Worm (Caenorhabditis elegans) whole organism, late embryonic: ENCODE data around the gene ZK418.5.
A peak's percentile ranks its signal among the peaks of the same experiment; 100 is the strongest.

Experiments
- C38D4.7 ChIP-seq: fragments of 200-800 bp; sonication (Bioruptor generic); optimal IDR thresholded peaks from 2 replicates; lab custom pipeline; 2018; ENCODE audit warnings: mild to moderate bottlenecking, missing genetic modification characterization, moderate library complexity, missing compliant biosample characterization
- K02D7.2 ChIP-seq: sonication (generic microtip); optimal IDR thresholded peaks from 2 replicates; lab custom pipeline; 2017; ENCODE audit warnings: mild to moderate bottlenecking, missing genetic modification characterization, missing compliant biosample characterization
- ama-1 ChIP-seq: fragments of 150-350 bp; optimal IDR thresholded peaks from 2 replicates; lab custom pipeline; 2014
- ceh-18 ChIP-seq: sonication (generic microtip); optimal IDR thresholded peaks from 2 replicates; lab custom pipeline; 2016; ENCODE audit warnings: missing genetic modification characterization, missing compliant biosample characterization
- ceh-2 ChIP-seq: sonication (generic microtip); optimal IDR thresholded peaks from 2 replicates; lab custom pipeline; 2016; ENCODE audit warnings: missing genotype, missing genetic modification characterization, missing compliant biosample characterization
- ceh-22 ChIP-seq: sonication (generic microtip); optimal IDR thresholded peaks from 2 replicates; lab custom pipeline; 2017; ENCODE audit warnings: missing biosample characterization, missing genetic modification characterization
- ceh-34 ChIP-seq: sonication (generic microtip); optimal IDR thresholded peaks from 2 replicates; lab custom pipeline; 2016; ENCODE audit warnings: mild to moderate bottlenecking, missing genetic modification characterization, missing compliant biosample characterization
- ceh-6 ChIP-seq: fragments of 200-800 bp; sonication (Bioruptor generic); optimal IDR thresholded peaks from 2 replicates; lab custom pipeline; 2018; ENCODE audit warnings: mild to moderate bottlenecking, missing genetic modification characterization, missing compliant biosample characterization
- dve-1 ChIP-seq: sonication (generic microtip); optimal IDR thresholded peaks from 2 replicates; lab custom pipeline; 2017; ENCODE audit warnings: antibody characterized with exemption, mild to moderate bottlenecking, missing genetic modification characterization, missing compliant biosample characterization
- elt-4 ChIP-seq: sonication (generic microtip); optimal IDR thresholded peaks from 2 replicates; lab custom pipeline; 2016; ENCODE audit warnings: missing genetic modification characterization, missing compliant biosample characterization
- fkh-10 ChIP-seq: fragments of 150-350 bp; optimal IDR thresholded peaks from 2 replicates; lab custom pipeline; 2014; ENCODE audit warnings: missing biosample characterization, missing genetic modification reagents, missing genetic modification characterization
- hlh-8 ChIP-seq: sonication (generic microtip); optimal IDR thresholded peaks from 2 replicates; lab custom pipeline; 2016; ENCODE audit warnings: missing genotype, missing genetic modification characterization, missing compliant biosample characterization
- madf-2 ChIP-seq: sonication (generic microtip); optimal IDR thresholded peaks from 2 replicates; lab custom pipeline; 2017; ENCODE audit warnings: missing genetic modification characterization, missing compliant biosample characterization
- mec-3 ChIP-seq: sonication (generic microtip); optimal IDR thresholded peaks from 2 replicates; lab custom pipeline; 2016; ENCODE audit warnings: borderline replicate concordance, missing genetic modification characterization, missing compliant biosample characterization
- nfya-1 ChIP-seq: sonication (generic microtip); optimal IDR thresholded peaks from 2 replicates; lab custom pipeline; 2017; ENCODE audit warnings: missing genetic modification characterization, mild to moderate bottlenecking, missing compliant biosample characterization, antibody characterized with exemption, moderate library complexity
- nhr-11 ChIP-seq: fragments of 150-350 bp; optimal IDR thresholded peaks from 2 replicates; lab custom pipeline; 2014; ENCODE audit warnings: missing biosample characterization, missing genetic modification characterization
- nhr-232 ChIP-seq: sonication (generic microtip); optimal IDR thresholded peaks from 2 replicates; lab custom pipeline; 2016; ENCODE audit warnings: missing genetic modification characterization, missing compliant biosample characterization
- pha-2 ChIP-seq: sonication (generic microtip); optimal IDR thresholded peaks from 2 replicates; lab custom pipeline; 2017; ENCODE audit warnings: mild to moderate bottlenecking, missing genetic modification characterization, missing compliant biosample characterization
- pha-4 ChIP-seq: fragments of 150-350 bp; optimal IDR thresholded peaks from 2 replicates; lab custom pipeline; 2018; ENCODE audit warnings: missing biosample characterization, missing genetic modification reagents, missing genetic modification characterization
- pqm-1 ChIP-seq: sonication (generic microtip); optimal IDR thresholded peaks from 2 replicates; lab custom pipeline; 2016; ENCODE audit warnings: missing genetic modification characterization, missing compliant biosample characterization
- pros-1 ChIP-seq: fragments of 150-350 bp; optimal IDR thresholded peaks from 2 replicates; lab custom pipeline; 2014; ENCODE audit warnings: missing biosample characterization, missing genetic modification reagents, missing genetic modification characterization
- ref-2 ChIP-seq: sonication (generic microtip); optimal IDR thresholded peaks from 2 replicates; lab custom pipeline; 2016; ENCODE audit warnings: missing genetic modification characterization, missing compliant biosample characterization
- rnt-1 ChIP-seq: sonication (generic microtip); optimal IDR thresholded peaks from 2 replicates; lab custom pipeline; 2016; ENCODE audit warnings: missing genetic modification characterization, missing compliant biosample characterization
- sox-4 ChIP-seq: sonication (generic microtip); optimal IDR thresholded peaks from 2 replicates; lab custom pipeline; 2017; ENCODE audit warnings: mild to moderate bottlenecking, missing genetic modification characterization, inconsistent platforms, missing compliant biosample characterization
- tbx-2 ChIP-seq: sonication (generic microtip); optimal IDR thresholded peaks from 2 replicates; lab custom pipeline; 2016; ENCODE audit warnings: missing genetic modification characterization, missing compliant biosample characterization
- unc-3 ChIP-seq, 2 experiments: fragments of 200-800 bp in 1 of 2; sonication (Bioruptor generic) in 1 of 2; sonication (generic microtip) in 1 of 2; conservative IDR thresholded peaks in 1 of 2; optimal IDR thresholded peaks in 1 of 2; 2 replicates each; pipeline versions ENCODE4 v1.3.6 to Lab custom; 2016 to 2022; ENCODE audit warnings: missing compliant biosample characterization in 2 of 2, missing genetic modification characterization in 2 of 2, missing genetic modification reagents in 1 of 2
- unc-42 ChIP-seq: sonication (generic microtip); optimal IDR thresholded peaks from 2 replicates; lab custom pipeline; 2016; ENCODE audit warnings: missing genotype, missing genetic modification characterization, missing compliant biosample characterization
- unc-55 ChIP-seq: sonication (generic microtip); optimal IDR thresholded peaks from 2 replicates; lab custom pipeline; 2017; ENCODE audit warnings: missing biosample characterization, missing genetic modification reagents, missing genetic modification characterization
- zip-5 ChIP-seq: sonication (generic microtip); optimal IDR thresholded peaks from 2 replicates; lab custom pipeline; 2016; ENCODE audit warnings: missing genetic modification characterization, missing compliant biosample characterization
- ztf-16 ChIP-seq: sonication (generic microtip); optimal IDR thresholded peaks from 2 replicates; lab custom pipeline; 2017; ENCODE audit warnings: missing genetic modification characterization, missing compliant biosample characterization

The ZK418.5 gene

ce11 chrIII:7072452-7072851 lies 1.2 kb downstream of the ZK418.5 start, which contains the start of gene lin-37:
Gene lin-37, minus strand, starts transcription at chrIII:7072552.
- no peak for TF ChIP-seq pros-1 (tag; lab: Kevin White, UChicago)
- no peak for TF ChIP-seq ref-2 (tag; lab: Kevin White, UChicago)
- TF ChIP-seq mec-3 (tag; lab: Kevin White, UChicago): no peak
- no peak for TF ChIP-seq C38D4.7 (GFP tag; lab: Kevin White, UChicago)
- TF ChIP-seq ceh-22 (tag; lab: Kevin White, UChicago): no peak
- TF ChIP-seq ceh-6 (GFP tag; lab: Kevin White, UChicago): no peak
- no peak for TF ChIP-seq pha-4
- TF ChIP-seq hlh-8: no peak
- no peak for TF ChIP-seq nhr-11 (tag; lab: Kevin White, UChicago)
- TF ChIP-seq nhr-232 (tag; lab: Kevin White, UChicago): no peak
- no peak for TF ChIP-seq elt-4 (tag; lab: Kevin White, UChicago)
- no peak for TF ChIP-seq rnt-1

- no peak for TF ChIP-seq ceh-18 (tag; lab: Kevin White, UChicago)
- TF ChIP-seq pha-4: no peak
- TF ChIP-seq nhr-232 (tag; lab: Kevin White, UChicago): no peak
- TF ChIP-seq dve-1 (tag; lab: Kevin White, UChicago): no peak
- TF ChIP-seq madf-2 (tag; lab: Kevin White, UChicago): no peak
- no peak for TF ChIP-seq ztf-16 (tag; lab: Kevin White, UChicago)
- no peak for TF ChIP-seq pha-2 (tag; lab: Kevin White, UChicago)
- TF ChIP-seq fkh-10: no peak
- TF ChIP-seq unc-3 (GFP tag; conservative IDR thresholded peaks at IDR 0.05; lab: Robert Waterston, UW): no peak
- TF ChIP-seq unc-3 (tag; optimal IDR thresholded peaks at IDR 0.05; lab: Kevin White, UChicago): no peak
- TF ChIP-seq sox-4 (tag; lab: Kevin White, UChicago): no peak
- TF ChIP-seq, all 69 proteins: peak for 0
Measured at ce11 chrIII:7069981-7070380, 3.7 kb downstream of the ZK418.5 start, which contains the start of gene tmem-17. Gene tmem-17, plus strand, starts transcription at chrIII:7070281.

- TF ChIP-seq ama-1 (lab: Kevin White, UChicago) (no peak), pqm-1 (tag; lab: Kevin White, UChicago) (no peak), nfya-1 (tag; lab: Kevin White, UChicago) (peak; percentile 38)
Measured at ce11 chrIII:7068520-7069113, 5.0 kb downstream of the ZK418.5 start, which contains the start of the genes ubc-18 and R01H2.8. Gene ubc-18, minus strand, starts transcription at chrIII:7068570. Gene R01H2.8, plus strand, starts transcription at chrIII:7069063.

ce11 chrIII:7067385-7067896 lies 6.2 kb downstream of the ZK418.5 start, which contains the start of gene ger-1:
Gene ger-1, minus strand, starts transcription at chrIII:7067477.
- TF ChIP-seq ceh-2 (tag; lab: Kevin White, UChicago): no peak
- no peak for TF ChIP-seq unc-42 (tag; lab: Kevin White, UChicago)

- TF ChIP-seq tbx-2 (tag; lab: Kevin White, UChicago): no peak
- no peak for TF ChIP-seq ceh-34 (tag; lab: Kevin White, UChicago)
- no peak for TF ChIP-seq unc-55 (GFP tag; lab: Kevin White, UChicago)
- TF ChIP-seq unc-42 (tag; lab: Kevin White, UChicago): no peak
- TF ChIP-seq ref-2 (tag; lab: Kevin White, UChicago): no peak
- no peak for TF ChIP-seq sox-4 (tag; lab: Kevin White, UChicago)
- TF ChIP-seq ceh-18 (tag; lab: Kevin White, UChicago): no peak
- no peak for TF ChIP-seq K02D7.2 (tag; lab: Kevin White, UChicago)
- TF ChIP-seq unc-3 (GFP tag; conservative IDR thresholded peaks at IDR 0.05; lab: Robert Waterston, UW): no peak
- no peak for TF ChIP-seq unc-3 (tag; optimal IDR thresholded peaks at IDR 0.05; lab: Kevin White, UChicago)
- no peak for TF ChIP-seq zip-5 (tag; lab: Kevin White, UChicago)
Measured at ce11 chrIII:7064185-7064584, 9.5 kb downstream of the ZK418.5 start, which contains the start of gene R01H2.4. Gene R01H2.4, minus strand, starts transcription at chrIII:7064285.
